Worm (Caenorhabditis elegans) whole organism, L2 larva: ENCODE measurements around the gene F22E5.21.
"Not testable (repeated sequence)": the region's sequence is repeated elsewhere in the genome, so short reads cannot be mapped to it uniquely, and the experiment has no call there.

Source experiments
- F13H6.1 ChIP-seq: sonication (generic microtip); optimal IDR thresholded peaks from 2 replicates; lab custom pipeline; 2016; ENCODE audit warnings: missing genetic modification characterization, missing compliant biosample characterization
- R02D3.7 ChIP-seq: fragments of 150-350 bp; optimal IDR thresholded peaks from 2 replicates; lab custom pipeline; 2014; ENCODE audit warnings: missing biosample characterization, missing genetic modification characterization
- Y55F3AM.14 ChIP-seq: fragments of 200-800 bp; sonication (Bioruptor generic); optimal IDR thresholded peaks from 2 replicates; lab custom pipeline; 2018; ENCODE audit warnings: mild to moderate bottlenecking, missing genetic modification characterization, missing compliant biosample characterization
- alr-1 ChIP-seq: fragments of 150-350 bp; optimal IDR thresholded peaks from 2 replicates; lab custom pipeline; 2014; ENCODE audit warnings: missing biosample characterization, missing genetic modification characterization
- aly-2 ChIP-seq: fragments of 150-350 bp; optimal IDR thresholded peaks from 2 replicates; lab custom pipeline; 2014; ENCODE audit warnings: missing biosample characterization, missing genetic modification characterization
- ama-1 ChIP-seq: fragments of 150-350 bp; optimal IDR thresholded peaks from 2 replicates; lab custom pipeline; 2018; ENCODE audit warnings: inconsistent platforms
- ceh-16 ChIP-seq: fragments of 150-350 bp; optimal IDR thresholded peaks from 2 replicates; lab custom pipeline; 2014; ENCODE audit warnings: missing biosample characterization, missing genetic modification characterization
- crh-2 ChIP-seq: sonication (generic microtip); optimal IDR thresholded peaks from 2 replicates; lab custom pipeline; 2017; ENCODE audit warnings: missing biosample characterization, missing genetic modification characterization
- dmd-4 ChIP-seq: sonication (generic microtip); optimal IDR thresholded peaks from 2 replicates; lab custom pipeline; 2017; ENCODE audit warnings: missing biosample characterization, missing genetic modification characterization
- egl-27 ChIP-seq: sonication (generic microtip); optimal IDR thresholded peaks from 3 replicates; lab custom pipeline; 2017; ENCODE audit warnings: missing biosample characterization, missing genetic modification reagents, missing genetic modification characterization
- elt-1 ChIP-seq: fragments of 150-350 bp; optimal IDR thresholded peaks from 2 replicates; lab custom pipeline; 2014; ENCODE audit warnings: missing biosample characterization, missing genetic modification characterization
- elt-3 ChIP-seq: sonication (generic microtip); optimal IDR thresholded peaks from 2 replicates; lab custom pipeline; 2017; ENCODE audit warnings: missing biosample characterization, missing genetic modification characterization
- fos-1 ChIP-seq: fragments of 150-350 bp; optimal IDR thresholded peaks from 2 replicates; lab custom pipeline; 2014; ENCODE audit warnings: missing biosample characterization, missing genetic modification characterization
- gmeb-1 ChIP-seq: fragments of 150-350 bp; optimal IDR thresholded peaks from 2 replicates; lab custom pipeline; 2014; ENCODE audit warnings: missing biosample characterization, missing genetic modification characterization
- lin-13 ChIP-seq: fragments of 150-350 bp; optimal IDR thresholded peaks from 2 replicates; lab custom pipeline; 2014; ENCODE audit warnings: missing biosample characterization, missing genetic modification reagents, missing genetic modification characterization
- lsy-2 ChIP-seq, 2 experiments: fragments of 150-350 bp in 1 of 2; sonication (generic microtip) in 1 of 2; optimal IDR thresholded peaks; 2 replicates each; lab custom pipeline; 2014 to 2017; ENCODE audit warnings: missing biosample characterization in 2 of 2, missing genetic modification characterization in 2 of 2
- mbf-1 ChIP-seq: sonication (generic microtip); optimal IDR thresholded peaks from 2 replicates; lab custom pipeline; 2017; ENCODE audit warnings: missing biosample characterization, missing genetic modification characterization
- nhr-11 ChIP-seq: fragments of 150-350 bp; optimal IDR thresholded peaks from 2 replicates; lab custom pipeline; 2014; ENCODE audit warnings: missing biosample characterization, missing genetic modification characterization
- nhr-12 ChIP-seq: fragments of 150-350 bp; optimal IDR thresholded peaks from 2 replicates; lab custom pipeline; 2014; ENCODE audit warnings: missing biosample characterization, missing genetic modification characterization
- nhr-129 ChIP-seq: fragments of 150-350 bp; optimal IDR thresholded peaks from 2 replicates; lab custom pipeline; 2014; ENCODE audit warnings: missing biosample characterization, missing genetic modification characterization
- nhr-237 ChIP-seq: fragments of 150-350 bp; optimal IDR thresholded peaks from 2 replicates; lab custom pipeline; 2014; ENCODE audit warnings: missing biosample characterization, missing genetic modification characterization
- nhr-25 ChIP-seq: fragments of 150-350 bp; sonication (generic microtip); optimal IDR thresholded peaks from 3 replicates; lab custom pipeline; 2014; ENCODE audit warnings: missing biosample characterization, missing genetic modification characterization
- nhr-77 ChIP-seq: fragments of 150-350 bp; optimal IDR thresholded peaks from 2 replicates; lab custom pipeline; 2014; ENCODE audit warnings: missing biosample characterization, missing genetic modification characterization
- peb-1 ChIP-seq: fragments of 150-350 bp; optimal IDR thresholded peaks from 2 replicates; lab custom pipeline; 2014; ENCODE audit warnings: missing biosample characterization, missing genetic modification characterization
- skn-1 ChIP-seq: sonication (generic microtip); optimal IDR thresholded peaks from 2 replicates; lab custom pipeline; 2017; ENCODE audit warnings: missing biosample characterization, missing genetic modification characterization
- sma-9 ChIP-seq, 2 experiments: fragments of 150-350 bp in 1 of 2; sonication (generic microtip) in 1 of 2; optimal IDR thresholded peaks; 2 replicates each; lab custom pipeline; 2014 to 2016; ENCODE audit warnings: missing genetic modification characterization in 2 of 2, mild to moderate bottlenecking in 1 of 2, missing biosample characterization in 1 of 2, missing compliant biosample characterization in 1 of 2, missing genetic modification reagents in 1 of 2, moderate library complexity in 1 of 2
- snpc-4 ChIP-seq: fragments of 150-350 bp; optimal IDR thresholded peaks from 2 replicates; lab custom pipeline; 2014; ENCODE audit warnings: missing biosample characterization, missing genetic modification characterization
- unc-39 ChIP-seq: fragments of 150-350 bp; optimal IDR thresholded peaks from 2 replicates; lab custom pipeline; 2014; ENCODE audit warnings: missing biosample characterization, missing genetic modification characterization
- unc-55 ChIP-seq: fragments of 150-350 bp; sonication (generic microtip); optimal IDR thresholded peaks from 3 replicates; lab custom pipeline; 2014; ENCODE audit warnings: missing biosample characterization, missing genetic modification reagents, missing genetic modification characterization
- unc-62 ChIP-seq: fragments of 150-350 bp; optimal IDR thresholded peaks from 2 replicates; lab custom pipeline; 2014; ENCODE audit warnings: missing biosample characterization, missing genetic modification reagents, missing genetic modification characterization
- zag-1 ChIP-seq: fragments of 150-350 bp; optimal IDR thresholded peaks from 2 replicates; lab custom pipeline; 2014; ENCODE audit warnings: missing biosample characterization, missing genetic modification characterization
- ztf-11 ChIP-seq: sonication (generic microtip); optimal IDR thresholded peaks from 2 replicates; lab custom pipeline; 2017; ENCODE audit warnings: missing biosample characterization, missing genetic modification characterization

The F22E5.21 gene

DNA sequence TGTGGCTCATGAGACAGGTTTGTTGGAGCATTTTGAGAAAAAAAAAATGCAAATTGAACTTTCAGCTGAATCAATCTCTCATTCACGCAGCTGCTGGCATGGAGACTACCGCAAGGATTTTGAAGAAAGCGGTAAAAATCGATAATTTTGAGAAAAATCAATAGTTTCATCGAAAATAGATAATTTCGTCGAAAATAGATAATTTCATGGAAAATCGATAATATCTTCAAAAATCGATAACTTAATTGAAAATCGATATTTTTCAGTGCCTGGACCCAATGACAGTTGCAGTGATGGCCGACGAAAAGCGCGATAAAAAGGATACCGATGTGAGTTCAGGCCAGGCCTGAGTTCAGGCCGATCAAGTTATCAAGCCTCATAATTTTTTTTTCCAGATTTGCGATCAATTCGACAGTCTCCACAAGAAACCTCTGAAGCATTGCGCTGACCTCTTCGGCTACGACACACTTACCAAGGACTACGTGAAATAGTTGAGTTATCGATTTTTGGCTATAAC is 14.3 kb downstream of the F22E5.21 start, which contains the start of gene D2062.4:
Gene D2062.4, plus strand, starts transcription at position 467 of the 517 bp plus-strand sequence.
- not testable (repeated sequence) for TF ChIP-seq ztf-11 (tag; lab: Kevin White, UChicago); mbf-1; unc-62
- TF ChIP-seq, all 48 proteins: peak for 0; not testable (repeated sequence) for 48

DNA sequence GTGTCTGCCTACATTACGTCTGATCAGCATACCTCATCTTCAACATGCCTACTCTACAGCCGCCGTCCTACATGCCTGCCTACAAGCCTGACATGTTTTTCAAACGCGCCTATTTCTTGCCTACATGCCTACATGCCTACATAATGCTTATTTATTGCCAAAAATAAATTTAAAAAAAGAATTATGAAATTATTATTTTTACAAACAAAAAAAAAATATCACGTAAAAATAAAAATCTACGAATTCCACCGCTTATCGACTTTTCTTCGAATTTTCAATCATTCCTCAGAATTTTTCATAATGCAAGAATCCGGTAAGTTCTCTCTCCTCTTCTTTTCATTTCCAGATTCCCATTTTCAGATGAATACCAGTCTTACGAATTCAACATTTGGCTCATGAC is 14.8 kb downstream of the F22E5.21 start, which contains the start of gene D2062.5:
Gene D2062.5, plus strand, starts transcription at position 301 of the 400 bp plus-strand sequence.
- TF ChIP-seq unc-55 (GFP tag; lab: Kevin White, UChicago), result no peak
- TF ChIP-seq nhr-77 (tag; lab: Kevin White, UChicago), result no peak
- TF ChIP-seq R02D3.7 (tag; lab: Kevin White, UChicago), result no peak
- TF ChIP-seq ztf-11 (tag; lab: Kevin White, UChicago), result no peak
- TF ChIP-seq unc-62, result no peak
- TF ChIP-seq nhr-25 (tag; lab: Kevin White, UChicago), result no peak
- TF ChIP-seq mbf-1, result no peak
- no peak for TF ChIP-seq gmeb-1 (tag; lab: Kevin White, UChicago)
- no peak for TF ChIP-seq nhr-11 (tag; lab: Kevin White, UChicago)
- TF ChIP-seq fos-1 (tag; lab: Kevin White, UChicago), result no peak
- TF ChIP-seq crh-2, result no peak
- no peak for TF ChIP-seq alr-1 (tag; lab: Kevin White, UChicago)
- no peak for TF ChIP-seq lin-13
- TF ChIP-seq ama-1, result no peak
- TF ChIP-seq Y55F3AM.14 (GFP tag; lab: Kevin White, UChicago), result no peak
- TF ChIP-seq snpc-4 (tag; lab: Kevin White, UChicago), result no peak
- no peak for TF ChIP-seq ceh-16 (tag; lab: Kevin White, UChicago)

DNA sequence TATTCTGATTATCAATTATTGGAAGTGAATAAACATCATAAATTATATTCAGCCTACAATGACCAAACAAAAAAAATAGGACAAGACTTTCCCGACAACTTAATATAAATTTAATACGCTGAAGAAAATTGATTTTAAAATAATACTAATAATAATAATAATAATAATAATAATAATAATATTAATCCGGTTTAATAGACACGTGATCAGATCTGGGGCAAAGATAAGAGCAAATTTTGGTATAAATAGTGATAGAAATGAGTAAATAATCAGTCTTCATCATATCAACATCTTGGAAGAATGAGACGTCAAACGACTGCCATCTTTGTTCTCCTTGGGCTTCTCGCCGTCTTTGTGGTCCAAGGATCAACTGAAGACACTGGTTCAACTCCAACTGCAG is 18.1 kb downstream of the F22E5.21 start, which contains the start of gene msrp-6:
Gene msrp-6, plus strand, starts transcription at position 301 of the 400 bp plus-strand sequence.
- not testable (repeated sequence) for TF ChIP-seq egl-27 (tag; lab: Kevin White, UChicago); unc-55 (GFP tag; lab: Kevin White, UChicago); nhr-25 (tag; lab: Kevin White, UChicago)
- TF ChIP-seq, all 48 proteins: peak for 0; not testable (repeated sequence) for 48

DNA sequence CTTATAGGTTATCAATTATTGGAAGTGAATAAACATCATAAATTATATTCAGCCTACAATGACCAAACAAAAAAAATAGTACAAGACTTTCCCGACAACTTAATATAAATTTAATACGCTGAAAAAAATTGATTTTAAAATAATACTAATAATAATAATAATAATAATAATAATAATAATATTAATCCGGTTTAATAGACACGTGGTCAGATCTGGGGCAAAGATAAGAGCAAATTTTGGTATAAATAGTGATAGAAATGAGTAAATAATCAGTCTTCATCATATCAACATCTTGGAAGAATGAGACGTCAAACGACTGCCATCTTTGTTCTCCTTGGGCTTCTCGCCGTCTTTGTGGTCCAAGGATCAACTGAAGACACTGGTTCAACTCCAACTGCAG is 20.6 kb downstream of the F22E5.21 start, which contains the start of gene msrp-5:
Gene msrp-5, plus strand, starts transcription at position 301 of the 400 bp plus-strand sequence.
- not testable (repeated sequence) for TF ChIP-seq unc-62; nhr-25 (tag; lab: Kevin White, UChicago); zag-1

DNA sequence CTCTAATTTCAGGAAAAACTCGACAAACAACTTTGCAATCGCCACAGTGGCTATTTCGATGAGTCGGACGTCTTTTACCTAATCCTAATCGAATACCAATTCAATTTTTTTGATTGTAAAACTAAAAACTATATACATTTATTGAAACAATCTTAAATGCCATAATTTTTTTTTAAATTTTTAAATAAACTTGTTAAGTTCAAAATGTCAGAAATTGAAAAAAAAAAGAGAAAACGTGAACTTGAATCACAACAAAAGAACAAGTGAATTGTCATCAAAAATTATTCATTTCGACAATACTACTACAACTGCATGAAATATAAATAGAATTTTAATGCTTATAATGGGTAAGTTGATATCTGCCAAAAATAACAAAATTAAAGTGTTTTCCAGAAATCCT is 25.0 kb downstream of the F22E5.21 start, which contains the start of gene D2062.13:
Gene D2062.13, plus strand, starts transcription at position 301 of the 400 bp plus-strand sequence.
- not testable (repeated sequence) for TF ChIP-seq sma-9 (GFP tag; optimal IDR thresholded peaks at IDR 0.05; lab: Kevin White, UChicago); sma-9 (tag; optimal IDR thresholded peaks at IDR 0.05; lab: Kevin White, UChicago); aly-2 (tag; lab: Kevin White, UChicago); ama-1

DNA sequence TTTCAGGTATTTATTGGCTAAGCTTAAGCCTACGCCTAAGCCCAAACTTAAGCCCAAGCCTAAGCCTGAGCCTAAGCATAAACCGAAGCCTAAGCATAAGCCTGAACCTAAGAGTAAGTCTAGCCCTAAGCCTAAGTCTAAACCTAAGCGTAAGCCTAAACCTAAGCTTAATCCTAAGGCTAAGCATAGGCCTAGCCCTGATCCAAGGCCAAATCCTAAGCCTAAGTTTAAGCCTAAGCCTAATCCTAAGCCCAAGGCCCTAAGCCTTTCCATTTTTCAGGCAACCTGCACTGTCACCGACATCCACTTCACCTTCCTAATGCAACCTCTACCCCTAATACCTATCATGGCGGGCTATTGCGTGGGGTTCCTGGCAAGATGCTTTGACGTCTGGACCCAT is 26.2 kb downstream of the F22E5.21 start:
- TF ChIP-seq peb-1 (tag; lab: Kevin White, UChicago), result no peak
- no peak for TF ChIP-seq unc-39 (tag; lab: Kevin White, UChicago)
- TF ChIP-seq elt-3 (tag; lab: Kevin White, UChicago), result no peak
- TF ChIP-seq nhr-11 (tag; lab: Kevin White, UChicago), result no peak
- no peak for TF ChIP-seq ama-1
- no peak for TF ChIP-seq nhr-129 (tag; lab: Kevin White, UChicago)
- TF ChIP-seq unc-55 (GFP tag; lab: Kevin White, UChicago), result no peak
- TF ChIP-seq skn-1 (tag; lab: Kevin White, UChicago), result no peak
- TF ChIP-seq dmd-4 (tag; lab: Kevin White, UChicago), result no peak
- no peak for TF ChIP-seq nhr-12
- TF ChIP-seq nhr-237 (tag; lab: Kevin White, UChicago), result no peak
- TF ChIP-seq F13H6.1, result no peak
- TF ChIP-seq lsy-2 (tag; optimal IDR thresholded peaks at IDR 0.05; lab: Kevin White, UChicago), result no peak
- TF ChIP-seq elt-1 (tag; lab: Kevin White, UChicago), result no peak
- no peak for TF ChIP-seq mbf-1
- TF ChIP-seq aly-2 (tag; lab: Kevin White, UChicago), result no peak
